Worm (Caenorhabditis elegans): ENCODE measurements around the gene C14A4.7.

ce11 chrII:10558962-10559415, 37.4 kb downstream of the C14A4.7 start:
- TF ChIP-seq eor-1 (tag; optimal IDR thresholded peaks at IDR 0.05) (no peak), tbx-2 (tag; optimal IDR thresholded peaks at IDR 0.05) (no peak), sea-2 (GFP tag; optimal IDR thresholded peaks at IDR 0.05) (no peak), pqm-1 (tag; optimal IDR thresholded peaks at IDR 0.05) (no peak), fkh-10 (GFP tag; optimal IDR thresholded peaks at IDR 0.05) (no peak), nfya-1 (tag; optimal IDR thresholded peaks at IDR 0.05; ENCODE audit: insufficient read depth) (peak; percentile 69), lin-15B (tag; optimal IDR thresholded peaks at IDR 0.05) (peak; percentile 67)
